Fruit fly (Drosophila melanogaster) S2 (cell line): ENCODE results near the gene CG33293.

Experiments
- CG8478 ChIP-seq: fragments of >200 bp; optimal IDR thresholded peaks from 2 replicates; lab custom pipeline; 2018
- CTCF ChIP-seq, 2 experiments: fragments of >200 bp; optimal IDR thresholded peaks; 2 replicates each; lab custom pipeline; 2018

- TF ChIP-seq CG8478 (lab: Kevin White, UChicago) (no peak), CTCF (optimal IDR thresholded peaks at IDR 0.05; lab: Kevin White, UChicago) (no peak)
These were observed 16.6 kb upstream of the CG33293 start for dm6 chr3R:5257147-5257487.
